Worm (Caenorhabditis elegans): ENCODE measurements around the gene C25A8.1.

The C25A8.1 gene

DNA sequence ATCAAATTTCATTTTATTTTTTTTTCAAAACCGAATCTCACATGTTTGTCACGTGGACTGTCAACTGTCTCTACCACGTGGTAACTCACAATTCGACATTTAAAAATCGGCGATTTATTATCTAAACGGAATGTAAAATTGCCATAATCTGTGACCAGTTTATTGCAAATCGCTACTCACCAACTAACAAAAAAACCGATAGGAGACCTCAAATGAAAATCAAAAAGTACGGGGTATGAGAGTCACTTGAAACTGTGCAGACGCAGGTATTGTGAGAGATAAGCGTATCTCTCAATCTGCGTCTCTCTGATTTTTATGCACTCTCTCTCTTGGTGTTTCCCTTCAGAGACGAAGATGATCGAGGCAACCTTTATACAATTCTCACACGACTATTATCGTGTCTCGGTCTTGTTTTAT lies 36.8 kb downstream of the C25A8.1 start:
- TF ChIP-seq ceh-16 (tag; optimal IDR thresholded peaks at IDR 0.05) = no peak
- TF ChIP-seq nhr-23 (tag; optimal IDR thresholded peaks at IDR 0.05) = no peak
- TF ChIP-seq ceh-82 (tag; optimal IDR thresholded peaks at IDR 0.05) = no peak
- peak; percentile 73 for TF ChIP-seq nhr-6 (tag; optimal IDR thresholded peaks at IDR 0.05)
- TF ChIP-seq nhr-21 (tag; optimal IDR thresholded peaks at IDR 0.05) = peak; percentile 67
- TF ChIP-seq gmeb-1 (tag; optimal IDR thresholded peaks at IDR 0.05) = peak; percentile 78
- no peak for TF ChIP-seq nhr-10 (tag; optimal IDR thresholded peaks at IDR 0.05)
- TF ChIP-seq ztf-1 (GFP tag; conservative IDR thresholded peaks at IDR 0.05) = no peak
- TF ChIP-seq lsy-2 (tag; optimal IDR thresholded peaks at IDR 0.05) = peak in 1 of 2 experiments; percentile 48
- TF ChIP-seq mbf-1 (tag; optimal IDR thresholded peaks at IDR 0.05) = no peak
- TF ChIP-seq alr-1 (tag; optimal IDR thresholded peaks at IDR 0.05) = no peak
- TF ChIP-seq ztf-11 (tag; optimal IDR thresholded peaks at IDR 0.05) = no peak
- TF ChIP-seq aly-2 (tag; optimal IDR thresholded peaks at IDR 0.05) = no peak
- no peak for TF ChIP-seq mab-5 (tag; optimal IDR thresholded peaks at IDR 0.05)
- TF ChIP-seq sma-3 (GFP tag; optimal IDR thresholded peaks at IDR 0.05) = peak; percentile 84
- no peak for TF ChIP-seq nhr-12 (tag; optimal IDR thresholded peaks at IDR 0.05)
- no peak for TF ChIP-seq R02D3.7 (tag; optimal IDR thresholded peaks at IDR 0.05)
- TF ChIP-seq peb-1 (tag; optimal IDR thresholded peaks at IDR 0.05) = no peak
- no peak for TF ChIP-seq dmd-4 (tag; optimal IDR thresholded peaks at IDR 0.05)
- TF ChIP-seq crh-2 (tag; optimal IDR thresholded peaks at IDR 0.05) = peak; percentile 86
- TF ChIP-seq F13H6.1 (tag; optimal IDR thresholded peaks at IDR 0.05) = peak; percentile 86
- TF ChIP-seq lin-39 (tag; optimal IDR thresholded peaks at IDR 0.05) = no peak
- no peak for TF ChIP-seq zag-1 (tag; optimal IDR thresholded peaks at IDR 0.05)
- TF ChIP-seq nhr-25 (tag; optimal IDR thresholded peaks at IDR 0.05) = peak; percentile 88
- peak; percentile 87 for TF ChIP-seq sma-9 (GFP tag; optimal IDR thresholded peaks at IDR 0.05)
- no peak for TF ChIP-seq sma-9 (tag; optimal IDR thresholded peaks at IDR 0.05)
- no peak for TF ChIP-seq unc-39 (tag; optimal IDR thresholded peaks at IDR 0.05)
- no peak for TF ChIP-seq unc-62 (GFP tag; optimal IDR thresholded peaks at IDR 0.05)
- peak; percentile 54 for TF ChIP-seq ztf-4 (tag; optimal IDR thresholded peaks at IDR 0.05)
- no peak for TF ChIP-seq nhr-237 (tag; optimal IDR thresholded peaks at IDR 0.05)
- TF ChIP-seq Y55F3AM.14 (GFP tag; optimal IDR thresholded peaks at IDR 0.05) = peak; percentile 24
- TF ChIP-seq fos-1 (tag; optimal IDR thresholded peaks at IDR 0.05) = peak; percentile 87
- peak; percentile 44 for TF ChIP-seq sem-4 (tag; optimal IDR thresholded peaks at IDR 0.05)
- TF ChIP-seq lin-11 (tag; optimal IDR thresholded peaks at IDR 0.05) = no peak
- TF ChIP-seq nhr-11 (tag; optimal IDR thresholded peaks at IDR 0.05) = peak; percentile 13
- no peak for TF ChIP-seq snpc-4 (tag; optimal IDR thresholded peaks at IDR 0.05)
- peak; percentile 28 for TF ChIP-seq ama-1 (optimal IDR thresholded peaks at IDR 0.05)
- TF ChIP-seq lin-13 (GFP tag; optimal IDR thresholded peaks at IDR 0.05) = peak; percentile 29
- TF ChIP-seq elt-3 (tag; optimal IDR thresholded peaks at IDR 0.05) = no peak
- no peak for TF ChIP-seq unc-55 (GFP tag; optimal IDR thresholded peaks at IDR 0.05)
- peak; percentile 5 for TF ChIP-seq egl-27 (tag; optimal IDR thresholded peaks at IDR 0.05)
- no peak for TF ChIP-seq skn-1 (tag; optimal IDR thresholded peaks at IDR 0.05)
- TF ChIP-seq C34F6.9 (tag; optimal IDR thresholded peaks at IDR 0.05) = peak; percentile 62
- TF ChIP-seq ZK546.5 (tag; optimal IDR thresholded peaks at IDR 0.05) = no peak
- peak; percentile 59 for TF ChIP-seq blmp-1 (tag; optimal IDR thresholded peaks at IDR 0.05; ENCODE audit: insufficient read depth)
- TF ChIP-seq mdl-1 (tag; optimal IDR thresholded peaks at IDR 0.05) = peak; percentile 56 to 58
- no peak for TF ChIP-seq nhr-77 (tag; optimal IDR thresholded peaks at IDR 0.05)
- TF ChIP-seq elt-1 (tag; optimal IDR thresholded peaks at IDR 0.05) = no peak
- TF ChIP-seq nhr-129 (tag; optimal IDR thresholded peaks at IDR 0.05) = peak; percentile 81
